Worm (Caenorhabditis elegans): ENCODE results near the gene F23A7.4.
"Not testable (repeated sequence)": the region's sequence is repeated elsewhere in the genome, so short reads cannot be mapped to it uniquely, and the experiment has no call there.

DNA sequence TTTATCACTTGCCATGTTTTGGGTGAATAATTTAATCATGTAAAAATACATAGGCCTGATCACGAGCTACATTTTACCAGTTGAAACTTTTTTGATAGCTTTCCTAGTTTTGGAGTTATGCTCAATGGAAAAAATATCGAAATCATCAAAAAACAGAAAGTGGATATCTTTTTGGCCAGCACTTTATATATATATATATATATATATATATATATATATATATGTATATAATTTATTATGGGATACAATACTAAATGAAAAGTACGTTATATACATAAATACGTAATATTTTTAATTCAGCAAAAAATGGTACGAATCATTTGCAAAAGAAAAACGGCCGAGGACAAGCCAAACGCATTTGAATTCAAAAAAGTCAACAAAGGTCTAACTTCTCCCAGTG, 7.3 kb downstream of the F23A7.4 start, which contains the start of gene F23A7.3:
- not testable (repeated sequence) for TF ChIP-seq unc-39 (tag; optimal IDR thresholded peaks at IDR 0.05); fkh-10 (GFP tag; optimal IDR thresholded peaks at IDR 0.05); snpc-4 (tag; optimal IDR thresholded peaks at IDR 0.05); ama-1 (optimal IDR thresholded peaks at IDR 0.05); nhr-77 (tag; optimal IDR thresholded peaks at IDR 0.05); elt-1 (tag; optimal IDR thresholded peaks at IDR 0.05); lin-15B (tag; optimal IDR thresholded peaks at IDR 0.05); unc-62 (GFP tag; optimal IDR thresholded peaks at IDR 0.05); mdl-1 (tag; optimal IDR thresholded peaks at IDR 0.05); lin-39 (tag; optimal IDR thresholded peaks at IDR 0.05); nhr-43 (tag; optimal IDR thresholded peaks at IDR 0.05; ENCODE audit: poor library complexity, severe bottlenecking); egl-27 (tag; optimal IDR thresholded peaks at IDR 0.05)

Data from whole organism, L3 larva.